Worm (Caenorhabditis elegans) whole organism, mixed stage, embryonic: Measurements from ENCODE around the gene R05H11.1.

Experiments used
- mep-1 ChIP-seq: fragments of 150-350 bp; optimal IDR thresholded peaks from 2 replicates; lab custom pipeline; 2017; ENCODE audit warnings: missing biosample characterization, missing genetic modification reagents, missing genetic modification characterization, inconsistent platforms
- unc-62 ChIP-seq: fragments of 150-350 bp; optimal IDR thresholded peaks from 2 replicates; lab custom pipeline; 2014; ENCODE audit warnings: missing biosample characterization, missing genetic modification reagents, missing genetic modification characterization

DNA sequence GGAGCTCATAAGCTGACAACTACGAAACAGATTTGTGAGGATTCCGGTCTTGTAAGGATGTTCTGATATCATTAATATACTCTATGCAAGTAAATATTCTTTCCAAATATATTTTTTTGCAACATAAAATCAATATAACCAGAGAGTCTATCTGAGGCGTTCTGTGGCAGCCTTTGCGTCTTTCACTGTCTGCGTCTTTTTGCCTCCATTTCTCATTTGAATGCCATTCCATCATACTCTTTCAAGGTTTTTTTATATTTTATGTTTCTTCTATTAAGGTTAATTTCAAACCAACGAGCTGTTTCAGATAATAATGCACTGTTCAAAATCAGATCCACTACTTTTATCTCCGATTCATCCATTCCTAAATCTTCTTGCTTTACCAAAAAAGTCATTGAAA lies at the start of gene R05H11.1:
- TF ChIP-seq mep-1 (no peak), unc-62 (GFP tag; lab: Kevin White, UChicago) (no peak)
